Worm (Caenorhabditis elegans) whole organism, L4 larva: ENCODE data around the gene dmd-9.

ENCODE experiments used
- F10B5.3 ChIP-seq: sonication (generic microtip); optimal IDR thresholded peaks from 2 replicates; lab custom pipeline; 2016; ENCODE audit warnings: mild to moderate bottlenecking, missing genetic modification characterization, missing compliant biosample characterization
- F26F4.8 ChIP-seq: fragments of 200-800 bp; sonication (Bioruptor generic); conservative IDR thresholded peaks from 2 replicates; pipeline ENCODE4 v1.3.6; 2022; ENCODE audit warnings: missing genetic modification characterization, missing compliant biosample characterization
- F44E2.7 ChIP-seq: fragments of 200-800 bp; sonication (Bioruptor generic); IDR thresholded peaks from 2 replicates; pipeline ENCODE4 v2.1.2; 2022; ENCODE audit warnings: missing genetic modification characterization, missing compliant biosample characterization
- F49E8.2 ChIP-seq: sonication (generic microtip); optimal IDR thresholded peaks from 2 replicates; lab custom pipeline; 2016; ENCODE audit warnings: missing compliant biosample characterization, mild to moderate bottlenecking, missing genetic modification characterization, borderline replicate concordance
- T20F7.1 ChIP-seq: fragments of 200-800 bp; sonication (Bioruptor generic); optimal IDR thresholded peaks from 2 replicates; lab custom pipeline; 2018; ENCODE audit warnings: mild to moderate bottlenecking, missing genetic modification characterization, missing compliant biosample characterization
- Y105C5A.15 ChIP-seq: fragments of 200-800 bp; sonication (Bioruptor generic); IDR thresholded peaks from 2 replicates; pipeline ENCODE4 v1.3.6; 2022; ENCODE audit warnings: missing genetic modification characterization, missing compliant biosample characterization
- Y5F2A.4 ChIP-seq: fragments of 200-800 bp; sonication (Bioruptor generic); optimal IDR thresholded peaks from 2 replicates; lab custom pipeline; 2018; ENCODE audit warnings: mild to moderate bottlenecking, missing genetic modification characterization, missing compliant biosample characterization
- ZK337.2 ChIP-seq: fragments of 200-800 bp; sonication (Bioruptor generic); IDR thresholded peaks from 2 replicates; pipeline ENCODE4 v1.3.6; 2022; ENCODE audit warnings: missing genetic modification reagents, missing genetic modification characterization, missing compliant biosample characterization
- ZK546.5 ChIP-seq, 2 experiments: sonication (generic microtip); optimal IDR thresholded peaks; 2 replicates each; lab custom pipeline; 2017; ENCODE audit warnings: missing biosample characterization in 2 of 2, missing genetic modification characterization in 2 of 2
- arid-1 ChIP-seq: fragments of 200-800 bp; sonication (Bioruptor generic); conservative IDR thresholded peaks from 2 replicates; pipeline ENCODE4 v1.3.6; 2022; ENCODE audit warnings: missing genetic modification reagents, missing genetic modification characterization, missing compliant biosample characterization
- ceh-20 ChIP-seq: fragments of 200-800 bp; sonication (Bioruptor generic); IDR thresholded peaks from 2 replicates; pipeline ENCODE4 v1.3.6; 2022; ENCODE audit warnings: missing genetic modification reagents, missing genetic modification characterization, missing compliant biosample characterization
- ceh-28 ChIP-seq: fragments of 150-350 bp; optimal IDR thresholded peaks from 2 replicates; lab custom pipeline; 2014; ENCODE audit warnings: missing biosample characterization, missing genetic modification reagents, missing genetic modification characterization
- ceh-44 ChIP-seq: fragments of 200-800 bp; sonication (Bioruptor generic); IDR thresholded peaks from 2 replicates; pipeline ENCODE4 v1.3.6; 2022; ENCODE audit warnings: missing genetic modification reagents, missing genetic modification characterization, missing compliant biosample characterization
- cey-2 ChIP-seq: sonication (generic microtip); optimal IDR thresholded peaks from 3 replicates; lab custom pipeline; 2017; ENCODE audit warnings: missing genetic modification characterization, mild to moderate bottlenecking, missing compliant biosample characterization, antibody characterized with exemption, borderline replicate concordance; ENCODE audit not compliant: insufficient read depth
- daf-16 ChIP-seq, 3 experiments: sonication (generic microtip); optimal IDR thresholded peaks; 2 replicates each; lab custom pipeline; 2016 to 2017; ENCODE audit warnings: missing genetic modification characterization in 3 of 3, missing genetic modification reagents in 3 of 3, mild to moderate bottlenecking in 2 of 3, missing compliant biosample characterization in 2 of 3, missing biosample characterization in 1 of 3, moderate library complexity in 1 of 3
- daf-19 ChIP-seq: fragments of 200-800 bp; sonication (Bioruptor generic); conservative IDR thresholded peaks from 2 replicates; pipeline ENCODE4 v1.3.6; 2022; ENCODE audit warnings: missing genetic modification characterization, missing compliant biosample characterization
- daf-8 ChIP-seq: fragments of 200-800 bp; sonication (Bioruptor generic); IDR thresholded peaks from 2 replicates; pipeline ENCODE4 v1.3.6; 2022; ENCODE audit warnings: missing genetic modification characterization, missing compliant biosample characterization
- dmd-6 ChIP-seq: fragments of 200-800 bp; sonication (Bioruptor generic); IDR thresholded peaks from 2 replicates; pipeline ENCODE4 v1.3.6; 2022; ENCODE audit warnings: missing genetic modification reagents, missing genetic modification characterization, missing compliant biosample characterization
- dmd-8 ChIP-seq: fragments of 200-800 bp; sonication (Bioruptor generic); IDR thresholded peaks from 2 replicates; pipeline ENCODE4 v1.3.6; 2022; ENCODE audit warnings: missing genetic modification characterization, missing compliant biosample characterization
- dmd-9 ChIP-seq: fragments of 200-800 bp; sonication (Bioruptor generic); IDR thresholded peaks from 2 replicates; pipeline ENCODE4 v1.3.6; 2022; ENCODE audit warnings: missing genetic modification reagents, missing genetic modification characterization, missing compliant biosample characterization
- dpl-1 ChIP-seq: fragments of 150-350 bp; optimal IDR thresholded peaks from 2 replicates; lab custom pipeline; 2014; ENCODE audit warnings: missing biosample characterization, missing genetic modification reagents, missing genetic modification characterization
- duxl-1 ChIP-seq: sonication (generic microtip); optimal IDR thresholded peaks from 2 replicates; lab custom pipeline; 2016; ENCODE audit warnings: mild to moderate bottlenecking, missing genetic modification characterization, moderate library complexity, missing compliant biosample characterization; ENCODE audit not compliant: poor library complexity
- egl-43 ChIP-seq: fragments of 200-800 bp; sonication (Bioruptor generic); IDR thresholded peaks from 2 replicates; pipeline ENCODE4 v1.3.6; 2022; ENCODE audit warnings: missing genetic modification reagents, missing genetic modification characterization, missing compliant biosample characterization
- gei-8 ChIP-seq: fragments of 200-800 bp; sonication (Bioruptor generic); optimal IDR thresholded peaks from 2 replicates; lab custom pipeline; 2018; ENCODE audit warnings: mild to moderate bottlenecking, missing genetic modification characterization, missing compliant biosample characterization
- hif-1 ChIP-seq, 2 experiments: sonication (generic microtip); optimal IDR thresholded peaks; 2 replicates each; lab custom pipeline; 2016 to 2017; ENCODE audit warnings: missing compliant biosample characterization in 2 of 2, missing genetic modification characterization in 2 of 2, missing genetic modification reagents in 2 of 2, missing genotype in 2 of 2, mild to moderate bottlenecking in 1 of 2
- hlh-11 ChIP-seq: fragments of 200-800 bp; sonication (Bioruptor generic); optimal IDR thresholded peaks from 2 replicates; lab custom pipeline; 2018; ENCODE audit warnings: mild to moderate bottlenecking, missing genetic modification characterization, missing compliant biosample characterization
- jun-1 ChIP-seq: fragments of 150-350 bp; optimal IDR thresholded peaks from 2 replicates; lab custom pipeline; 2014; ENCODE audit warnings: missing biosample characterization, missing genetic modification reagents, missing genetic modification characterization
- lin-13 ChIP-seq: fragments of 150-350 bp; optimal IDR thresholded peaks from 2 replicates; lab custom pipeline; 2014; ENCODE audit warnings: missing biosample characterization, missing genetic modification reagents, missing genetic modification characterization
- lin-29 ChIP-seq: fragments of 200-800 bp; sonication (Bioruptor generic); IDR thresholded peaks from 2 replicates; pipeline ENCODE4 v1.3.6; 2022; ENCODE audit warnings: missing genetic modification reagents, missing genetic modification characterization, missing compliant biosample characterization
- lir-3 ChIP-seq: sonication (generic microtip); optimal IDR thresholded peaks from 2 replicates; lab custom pipeline; 2016; ENCODE audit warnings: mild to moderate bottlenecking, missing genetic modification characterization, missing compliant biosample characterization
- madf-5 ChIP-seq, 2 experiments: fragments of 200-800 bp; sonication (Bioruptor generic); IDR thresholded peaks; 2 replicates each; pipeline ENCODE4 v1.3.6; 2022; ENCODE audit warnings: missing compliant biosample characterization in 2 of 2, missing genetic modification characterization in 2 of 2
- mxl-2 ChIP-seq: fragments of 200-800 bp; sonication (Bioruptor generic); conservative IDR thresholded peaks from 2 replicates; pipeline ENCODE4 v1.3.6; 2022; ENCODE audit warnings: missing genetic modification reagents, missing genetic modification characterization, missing compliant biosample characterization
- nhr-10 ChIP-seq: fragments of 150-350 bp; optimal IDR thresholded peaks from 2 replicates; lab custom pipeline; 2014; ENCODE audit warnings: missing biosample characterization, missing genetic modification characterization
- nhr-102 ChIP-seq: sonication (generic microtip); optimal IDR thresholded peaks from 2 replicates; lab custom pipeline; 2016; ENCODE audit warnings: mild to moderate bottlenecking, missing genetic modification characterization, moderate library complexity, missing compliant biosample characterization
- nhr-11 ChIP-seq: fragments of 150-350 bp; optimal IDR thresholded peaks from 2 replicates; lab custom pipeline; 2014; ENCODE audit warnings: missing biosample characterization, missing genetic modification characterization
- nhr-48 ChIP-seq: sonication (generic microtip); optimal IDR thresholded peaks from 2 replicates; lab custom pipeline; 2016; ENCODE audit warnings: mild to moderate bottlenecking, missing genetic modification characterization, missing compliant biosample characterization
- nhr-77 ChIP-seq: fragments of 150-350 bp; optimal IDR thresholded peaks from 2 replicates; lab custom pipeline; 2014; ENCODE audit warnings: missing biosample characterization, missing genetic modification characterization
- rbr-2 ChIP-seq: sonication (generic microtip); optimal IDR thresholded peaks from 2 replicates; lab custom pipeline; 2016; ENCODE audit warnings: missing genotype, missing genetic modification characterization, missing compliant biosample characterization
- saeg-2 ChIP-seq: fragments of 200-800 bp; sonication (Bioruptor generic); IDR thresholded peaks from 2 replicates; pipeline ENCODE4 v1.3.6; 2022; ENCODE audit warnings: missing genetic modification reagents, missing genetic modification characterization, missing compliant biosample characterization
- sdz-12 ChIP-seq: fragments of 200-800 bp; sonication (Bioruptor generic); optimal IDR thresholded peaks from 2 replicates; lab custom pipeline; 2018; ENCODE audit warnings: mild to moderate bottlenecking, missing genetic modification characterization, missing compliant biosample characterization
- set-16 ChIP-seq: fragments of 200-800 bp; sonication (Bioruptor generic); IDR thresholded peaks from 2 replicates; pipeline ENCODE4 v1.3.6; 2022; ENCODE audit warnings: missing genetic modification reagents, missing genetic modification characterization, missing compliant biosample characterization
- snpc-4 ChIP-seq: fragments of 150-350 bp; optimal IDR thresholded peaks from 2 replicates; lab custom pipeline; 2014; ENCODE audit warnings: missing biosample characterization, missing genetic modification characterization
- tag-97 ChIP-seq: fragments of 200-800 bp; sonication (Bioruptor generic); IDR thresholded peaks from 2 replicates; pipeline ENCODE4 v1.3.6; 2022; ENCODE audit warnings: missing genetic modification characterization, missing compliant biosample characterization
- tra-1 ChIP-seq: fragments of 200-800 bp; sonication (Bioruptor generic); IDR thresholded peaks from 2 replicates; pipeline ENCODE4 v1.3.6; 2022; ENCODE audit warnings: missing genetic modification reagents, missing genetic modification characterization, missing compliant biosample characterization
- unc-130 ChIP-seq: sonication (generic microtip); optimal IDR thresholded peaks from 2 replicates; lab custom pipeline; 2016; ENCODE audit warnings: missing genetic modification reagents, missing genetic modification characterization, missing compliant biosample characterization
- vab-7 ChIP-seq: fragments of 200-800 bp; sonication (Bioruptor generic); IDR thresholded peaks from 2 replicates; pipeline ENCODE4 v1.3.6; 2022; ENCODE audit warnings: missing genetic modification reagents, missing genetic modification characterization, missing compliant biosample characterization
- zag-1 ChIP-seq: fragments of 150-350 bp; optimal IDR thresholded peaks from 2 replicates; lab custom pipeline; 2014; ENCODE audit warnings: missing biosample characterization, missing genetic modification characterization
- zfp-2 ChIP-seq: sonication (generic microtip); optimal IDR thresholded peaks from 2 replicates; lab custom pipeline; 2016; ENCODE audit warnings: mild to moderate bottlenecking, missing genetic modification characterization, missing compliant biosample characterization
- zfp-3 ChIP-seq: fragments of 200-800 bp; sonication (Bioruptor generic); conservative IDR thresholded peaks from 2 replicates; pipeline ENCODE4 v1.3.6; 2022; ENCODE audit warnings: missing genetic modification reagents, missing genetic modification characterization, missing compliant biosample characterization
- zip-2 ChIP-seq: fragments of 150-350 bp; optimal IDR thresholded peaks from 2 replicates; lab custom pipeline; 2014; ENCODE audit warnings: missing biosample characterization, missing genetic modification characterization

Gene dmd-9

DNA sequence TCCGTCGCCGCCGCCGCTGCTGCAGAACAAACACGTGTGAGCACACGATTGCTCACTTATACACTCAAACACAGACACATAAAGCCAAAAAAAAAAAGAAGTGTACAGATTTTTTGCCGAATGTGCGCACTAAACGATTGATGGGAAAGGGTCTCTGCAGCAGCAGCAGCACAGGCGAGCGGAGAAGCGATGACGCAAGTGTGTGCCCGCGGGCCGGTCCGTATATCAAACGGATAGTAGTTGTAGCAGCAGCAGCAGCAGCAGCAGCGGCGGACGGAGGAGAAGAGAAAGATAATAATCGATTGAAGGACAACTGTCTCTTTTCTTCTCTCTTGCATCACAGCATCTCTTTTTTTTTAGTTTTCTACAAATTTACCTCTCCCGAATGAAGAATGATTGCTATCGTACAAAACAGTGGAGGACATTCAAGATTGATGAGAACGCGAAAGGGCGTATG lies 20.9 kb downstream of the dmd-9 start (continued):
- TF ChIP-seq egl-43 (GFP tag; lab: Robert Waterston, UW) (no peak), gei-8 (GFP tag; lab: Kevin White, UChicago) (no peak), ZK546.5 (tag; optimal IDR thresholded peaks at IDR 0.05; lab: Kevin White, UChicago) (no peak), dmd-8 (GFP tag; lab: Robert Waterston, UW) (no peak), F26F4.8 (GFP tag; lab: Robert Waterston, UW) (no peak), lin-29 (GFP tag; lab: Robert Waterston, UW) (no peak), nhr-48 (tag; lab: Kevin White, UChicago) (no peak), nhr-102 (no peak), duxl-1 (tag; lab: Kevin White, UChicago) (no peak), daf-16 (GFP tag; optimal IDR thresholded peaks at IDR 0.05; lab: Kevin White, UChicago) (no peak), daf-16 (tag; optimal IDR thresholded peaks at IDR 0.05; lab: Kevin White, UChicago) (peak; percentile 6), cey-2 (no peak), tag-97 (GFP tag; lab: Robert Waterston, UW) (no peak), mxl-2 (no peak), T20F7.1 (GFP tag; lab: Kevin White, UChicago) (no peak), ceh-20 (GFP tag; lab: Robert Waterston, UW) (no peak; the same call in 1 of the 2 replicates), zfp-2 (tag; lab: Kevin White, UChicago) (no peak), dmd-9 (GFP tag; lab: Robert Waterston, UW) (no peak), nhr-10 (no peak), snpc-4 (tag; lab: Kevin White, UChicago) (no peak), set-16 (GFP tag; lab: Robert Waterston, UW) (peak; percentile 79), arid-1 (GFP tag; lab: Robert Waterston, UW) (no peak), daf-19 (no peak), daf-8 (GFP tag; lab: Robert Waterston, UW) (no peak), hlh-11 (tag; lab: Kevin White, UChicago) (peak; percentile 85), dpl-1 (no peak), zfp-3 (GFP tag; lab: Robert Waterston, UW) (no peak), nhr-77 (tag; lab: Kevin White, UChicago) (no peak), nhr-11 (no peak), F10B5.3 (no peak), Y5F2A.4 (no peak), sdz-12 (GFP tag; lab: Kevin White, UChicago) (no peak), lin-13 (GFP tag; lab: Kevin White, UChicago) (no peak), zag-1 (tag; lab: Kevin White, UChicago) (no peak), tra-1 (0 out of 2 replicates have a peak, but pooled peaks have one; percentile 35), ZK337.2 (GFP tag; lab: Robert Waterston, UW) (no peak), madf-5 (GFP tag; IDR thresholded peaks at IDR 0.05; lab: Robert Waterston, UW) (0 out of 4 replicates have a peak, but pooled peaks of 1 of the 2 experiments have one; percentile 46), saeg-2 (GFP tag; lab: Robert Waterston, UW) (0 out of 2 replicates have a peak, but pooled peaks have one; percentile 63), vab-7 (GFP tag; lab: Robert Waterston, UW) (no peak), dmd-6 (peak; percentile 42; the same call in 1 of the 2 replicates), rbr-2 (tag; lab: Kevin White, UChicago) (peak; percentile 7), zip-2 (tag; lab: Kevin White, UChicago) (no peak), ceh-44 (GFP tag; lab: Robert Waterston, UW) (no peak), hif-1 (tag; optimal IDR thresholded peaks at IDR 0.05; lab: Kevin White, UChicago) (peak in 1 of 2 experiments; percentile 20), F44E2.7 (GFP tag; lab: Robert Waterston, UW) (no peak), ceh-28 (tag; lab: Kevin White, UChicago) (no peak), Y105C5A.15 (no peak), unc-130 (GFP tag; lab: Kevin White, UChicago) (no peak), lir-3 (tag; lab: Kevin White, UChicago) (no peak), jun-1 (no peak), F49E8.2 (no peak)
